Fruit fly (Drosophila melanogaster) whole organism: Measurements from ENCODE around the gene Hexo1.

Experiments used
- CG8478 ChIP-seq: fragments of >200 bp; optimal IDR thresholded peaks from 2 replicates; lab custom pipeline; 2018; ENCODE audit warnings: inconsistent platforms
- Dll ChIP-seq: fragments of >200 bp; optimal IDR thresholded peaks from 2 replicates; lab custom pipeline; 2017
- EcR ChIP-seq, 2 experiments: fragments of >200 bp; optimal IDR thresholded peaks; 2 replicates each; lab custom pipeline; 2017; ENCODE audit warnings: missing biosample characterization in 2 of 2, missing genetic modification characterization in 2 of 2, missing genetic modification reagents in 2 of 2
- pan ChIP-seq: fragments of >200 bp; optimal IDR thresholded peaks from 2 replicates; lab custom pipeline; 2017
- psq ChIP-seq: fragments of >200 bp; optimal IDR thresholded peaks from 2 replicates; lab custom pipeline; 2017
- usp ChIP-seq: fragments of >200 bp; optimal IDR thresholded peaks from 2 replicates; lab custom pipeline; 2017; ENCODE audit warnings: missing biosample characterization, missing genetic modification characterization, mixed read lengths

dm6 chr3L:4322032-4322617, 33.7 kb downstream of the Hexo1 start, which contains the start of gene CG15014:
- TF ChIP-seq psq (no peak), CG8478 (lab: Kevin White, UChicago) (no peak), usp (GFP tag; lab: Kevin White, UChicago) (no peak), Dll (no peak), pan (lab: Kevin White, UChicago) (no peak), EcR (GFP tag; optimal IDR thresholded peaks at IDR 0.05; lab: Kevin White, UChicago) (no peak)
